Worm (Caenorhabditis elegans) whole organism, L1 larva: ENCODE results near the gene lron-12.
A peak's percentile ranks its signal among the peaks of the same experiment; 100 is the strongest.

ENCODE experiments used
- C04F5.9 ChIP-seq: sonication (generic microtip); optimal IDR thresholded peaks from 2 replicates; lab custom pipeline; 2016; ENCODE audit warnings: missing genetic modification characterization, missing compliant biosample characterization
- C16A3.4 ChIP-seq: fragments of 150-350 bp; optimal IDR thresholded peaks from 2 replicates; lab custom pipeline; 2014; ENCODE audit warnings: missing biosample characterization, missing genetic modification characterization
- F16B12.6 ChIP-seq: fragments of 150-350 bp; optimal IDR thresholded peaks from 2 replicates; lab custom pipeline; 2014; ENCODE audit warnings: missing biosample characterization, missing genetic modification characterization
- alr-1 ChIP-seq: fragments of 200-800 bp; sonication (Bioruptor generic); optimal IDR thresholded peaks from 2 replicates; lab custom pipeline; 2018; ENCODE audit warnings: borderline replicate concordance, mild to moderate bottlenecking, missing genetic modification characterization, missing compliant biosample characterization
- blmp-1 ChIP-seq: fragments of 150-350 bp; optimal IDR thresholded peaks from 2 replicates; lab custom pipeline; 2014; ENCODE audit warnings: missing biosample characterization, missing genetic modification characterization
- ceh-63 ChIP-seq: fragments of 200-800 bp; sonication (Bioruptor generic); optimal IDR thresholded peaks from 2 replicates; lab custom pipeline; 2018; ENCODE audit warnings: mild to moderate bottlenecking, missing genetic modification characterization, missing compliant biosample characterization
- ceh-8 ChIP-seq: fragments of 200-800 bp; sonication (Bioruptor generic); optimal IDR thresholded peaks from 2 replicates; lab custom pipeline; 2018; ENCODE audit warnings: mild to moderate bottlenecking, missing genetic modification characterization, moderate library complexity, missing compliant biosample characterization
- ceh-82 ChIP-seq, 3 experiments: fragments of 150-350 bp in 1 of 3; sonication (generic microtip) in 2 of 3; optimal IDR thresholded peaks; 2 replicates each; lab custom pipeline; 2014 to 2017; ENCODE audit warnings: missing biosample characterization in 3 of 3, missing genetic modification characterization in 3 of 3
- ceh-90 ChIP-seq: sonication (generic microtip); optimal IDR thresholded peaks from 2 replicates; lab custom pipeline; 2016; ENCODE audit warnings: missing genetic modification characterization, missing compliant biosample characterization
- dpl-1 ChIP-seq, 3 experiments: fragments of 150-350 bp in 2 of 3; sonication (generic microtip) in 1 of 3; optimal IDR thresholded peaks; 2 replicates each; lab custom pipeline; 2014 to 2017; ENCODE audit warnings: missing biosample characterization in 3 of 3, missing genetic modification characterization in 3 of 3, missing genetic modification reagents in 3 of 3
- dsc-1 ChIP-seq: sonication (generic microtip); optimal IDR thresholded peaks from 2 replicates; lab custom pipeline; 2016; ENCODE audit warnings: mild to moderate bottlenecking, missing genetic modification characterization, missing compliant biosample characterization
- efl-1 ChIP-seq, 4 experiments: fragments of 150-350 bp; optimal IDR thresholded peaks in 3 of 4; peaks in 1 of 4; 1 replicate in 1 of 4; 2 replicates in 3 of 4; lab custom pipeline; 2014; ENCODE audit warnings: missing biosample characterization in 2 of 4, missing genetic modification characterization in 2 of 4, missing genetic modification reagents in 2 of 4
- egl-13 ChIP-seq: sonication (generic microtip); optimal IDR thresholded peaks from 2 replicates; lab custom pipeline; 2016; ENCODE audit warnings: missing genotype, missing genetic modification reagents, missing genetic modification characterization, missing compliant biosample characterization
- elt-3 ChIP-seq, 6 experiments: fragments of 150-350 bp in 1 of 6; sonication (generic microtip); optimal IDR thresholded peaks; 2 replicates each; lab custom pipeline; 2017 to 2018; ENCODE audit warnings: missing biosample characterization in 6 of 6, missing genetic modification characterization in 6 of 6, inconsistent platforms in 1 of 6
- fkh-10 ChIP-seq: sonication (generic microtip); optimal IDR thresholded peaks from 2 replicates; lab custom pipeline; 2017; ENCODE audit warnings: missing biosample characterization, missing genetic modification reagents, missing genetic modification characterization
- fkh-4 ChIP-seq: sonication (generic microtip); optimal IDR thresholded peaks from 2 replicates; lab custom pipeline; 2016; ENCODE audit warnings: missing compliant biosample characterization, missing genetic modification characterization, borderline replicate concordance
- fkh-8 ChIP-seq: sonication (generic microtip); optimal IDR thresholded peaks from 2 replicates; lab custom pipeline; 2016; ENCODE audit warnings: mild to moderate bottlenecking, missing genetic modification characterization, missing compliant biosample characterization
- fos-1 ChIP-seq: fragments of 150-350 bp; optimal IDR thresholded peaks from 2 replicates; lab custom pipeline; 2014; ENCODE audit warnings: missing biosample characterization, missing genetic modification characterization
- grh-1 ChIP-seq: fragments of 200-800 bp; sonication (Bioruptor generic); IDR thresholded peaks from 2 replicates; pipeline ENCODE4 v1.3.6; 2022; ENCODE audit warnings: missing genetic modification reagents, missing genetic modification characterization, missing compliant biosample characterization
- hpl-2 ChIP-seq: fragments of 150-350 bp; optimal IDR thresholded peaks from 2 replicates; lab custom pipeline; 2014; ENCODE audit warnings: missing biosample characterization, missing genetic modification reagents, missing genetic modification characterization
- irx-1 ChIP-seq: sonication (generic microtip); optimal IDR thresholded peaks from 2 replicates; lab custom pipeline; 2016; ENCODE audit warnings: missing genetic modification characterization, missing compliant biosample characterization
- lin-13 ChIP-seq: fragments of 150-350 bp; optimal IDR thresholded peaks from 2 replicates; lab custom pipeline; 2014; ENCODE audit warnings: missing biosample characterization, missing genetic modification reagents, missing genetic modification characterization
- lin-35 ChIP-seq, 2 experiments: fragments of 150-350 bp; optimal IDR thresholded peaks; 2 replicates each; lab custom pipeline; 2014; ENCODE audit warnings: missing biosample characterization in 2 of 2, missing genetic modification characterization in 2 of 2, missing genetic modification reagents in 2 of 2
- lin-39 ChIP-seq: fragments of 150-350 bp; optimal IDR thresholded peaks from 2 replicates; lab custom pipeline; 2014; ENCODE audit warnings: missing biosample characterization, missing genetic modification reagents, missing genetic modification characterization
- lir-3 ChIP-seq: sonication (generic microtip); optimal IDR thresholded peaks from 2 replicates; lab custom pipeline; 2016; ENCODE audit warnings: mild to moderate bottlenecking, missing genetic modification characterization, moderate library complexity, missing compliant biosample characterization; ENCODE audit not compliant: poor library complexity
- lsy-2 ChIP-seq, 2 experiments: fragments of 150-350 bp; optimal IDR thresholded peaks; 2 replicates each; lab custom pipeline; 2014; ENCODE audit warnings: missing biosample characterization in 2 of 2, missing genetic modification characterization in 2 of 2
- nhr-20 ChIP-seq: sonication (generic microtip); optimal IDR thresholded peaks from 2 replicates; lab custom pipeline; 2016; ENCODE audit warnings: mild to moderate bottlenecking, missing genetic modification characterization, missing compliant biosample characterization
- nhr-71 ChIP-seq: sonication (generic microtip); optimal IDR thresholded peaks from 2 replicates; lab custom pipeline; 2016; ENCODE audit warnings: mild to moderate bottlenecking, missing genetic modification characterization, moderate library complexity, missing compliant biosample characterization
- nhr-84 ChIP-seq: sonication (generic microtip); optimal IDR thresholded peaks from 2 replicates; lab custom pipeline; 2017; ENCODE audit warnings: missing biosample characterization, missing genetic modification characterization
- nhr-85 ChIP-seq: sonication (generic microtip); peaks from one replicate; lab custom pipeline; 2016; ENCODE audit warnings: missing genetic modification characterization, inconsistent platforms, missing compliant biosample characterization
- nhr-90 ChIP-seq: sonication (generic microtip); optimal IDR thresholded peaks from 2 replicates; lab custom pipeline; 2016; ENCODE audit warnings: mild to moderate bottlenecking, missing genetic modification characterization, missing compliant biosample characterization; ENCODE audit not compliant: poor library complexity
- pag-3 ChIP-seq: sonication (generic microtip); optimal IDR thresholded peaks from 2 replicates; lab custom pipeline; 2017; ENCODE audit warnings: missing genetic modification characterization, mild to moderate bottlenecking, missing compliant biosample characterization, antibody characterized with exemption, borderline replicate concordance; ENCODE audit not compliant: insufficient read depth
- pax-3 ChIP-seq: fragments of 200-800 bp; sonication (Bioruptor generic); optimal IDR thresholded peaks from 2 replicates; lab custom pipeline; 2018; ENCODE audit warnings: mild to moderate bottlenecking, missing genetic modification characterization, moderate library complexity, missing compliant biosample characterization
- rnt-1 ChIP-seq: sonication (generic microtip); optimal IDR thresholded peaks from 2 replicates; lab custom pipeline; 2016; ENCODE audit warnings: mild to moderate bottlenecking, missing genetic modification characterization, moderate library complexity, missing compliant biosample characterization
- skn-1 ChIP-seq: fragments of 150-350 bp; optimal IDR thresholded peaks from 2 replicates; lab custom pipeline; 2014; ENCODE audit warnings: missing biosample characterization, missing genetic modification characterization
- snpc-4 ChIP-seq: fragments of 150-350 bp; optimal IDR thresholded peaks from 2 replicates; lab custom pipeline; 2014; ENCODE audit warnings: missing biosample characterization, missing genetic modification characterization
- swsn-7 ChIP-seq: sonication (generic microtip); optimal IDR thresholded peaks from 2 replicates; lab custom pipeline; 2016; ENCODE audit warnings: missing genetic modification characterization, missing compliant biosample characterization
- tbx-2 ChIP-seq: sonication (generic microtip); optimal IDR thresholded peaks from 2 replicates; lab custom pipeline; 2016; ENCODE audit warnings: missing genetic modification characterization, missing compliant biosample characterization
- tlp-1 ChIP-seq: fragments of 150-350 bp; optimal IDR thresholded peaks from 2 replicates; lab custom pipeline; 2014; ENCODE audit warnings: missing biosample characterization, missing genetic modification characterization
- unc-130 ChIP-seq: fragments of 150-350 bp; optimal IDR thresholded peaks from 2 replicates; lab custom pipeline; 2017; ENCODE audit warnings: missing biosample characterization, missing genetic modification characterization, inconsistent platforms
- unc-86 ChIP-seq: sonication (generic microtip); optimal IDR thresholded peaks from 2 replicates; lab custom pipeline; 2016; ENCODE audit warnings: missing genetic modification characterization, missing compliant biosample characterization
- xbp-1 ChIP-seq: sonication (generic microtip); optimal IDR thresholded peaks from 2 replicates; lab custom pipeline; 2016; ENCODE audit warnings: missing genetic modification characterization, missing compliant biosample characterization
- zag-1 ChIP-seq: fragments of 150-350 bp; optimal IDR thresholded peaks from 2 replicates; lab custom pipeline; 2014; ENCODE audit warnings: missing biosample characterization, missing genetic modification characterization
- ztf-11 ChIP-seq, 2 experiments: sonication (generic microtip); optimal IDR thresholded peaks; 2 replicates each; lab custom pipeline; 2016 to 2017; ENCODE audit warnings: missing genetic modification characterization in 2 of 2, missing biosample characterization in 1 of 2, missing compliant biosample characterization in 1 of 2

The lron-12 gene

DNA sequence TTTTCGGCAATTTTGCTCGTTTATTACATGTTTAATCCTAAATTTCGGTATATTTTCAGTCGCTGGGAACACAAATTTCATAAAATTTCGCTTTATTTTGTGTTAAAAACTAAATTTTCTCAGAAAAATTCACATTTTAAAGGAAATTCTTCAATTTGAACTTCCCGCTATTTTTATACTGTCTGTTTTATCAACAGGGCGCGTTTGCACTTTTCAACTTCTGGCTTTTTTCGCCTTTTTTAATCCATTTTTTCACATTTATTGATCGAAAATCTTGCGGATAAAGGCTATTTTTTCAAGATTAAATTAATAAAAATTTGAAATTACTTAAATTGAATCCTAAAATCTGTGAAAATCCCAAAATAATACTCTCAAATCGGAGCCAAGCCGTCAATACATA lies 33.9 kb upstream of the lron-12 start (continued):
- TF ChIP-seq C04F5.9 (tag; lab: Kevin White, UChicago) (peak; percentile 26), fkh-10 (GFP tag; lab: Kevin White, UChicago) (no peak), nhr-20 (tag; lab: Kevin White, UChicago) (peak; percentile 42), swsn-7 (tag; lab: Kevin White, UChicago) (peak; percentile 37), rnt-1 (tag; lab: Kevin White, UChicago) (peak; percentile 59), elt-3 (tag; optimal IDR thresholded peaks at IDR 0.05; lab: Kevin White, UChicago) (peak in 1 of 6 experiments; percentile 29), dsc-1 (tag; lab: Kevin White, UChicago) (peak; percentile 42), lin-39 (tag; lab: Kevin White, UChicago) (peak; percentile 65), lin-13 (GFP tag; lab: Kevin White, UChicago) (peak; percentile 34), alr-1 (tag; lab: Kevin White, UChicago) (no peak), tlp-1 (tag; lab: Kevin White, UChicago) (no peak), nhr-71 (peak; percentile 62), nhr-85 (tag; lab: Kevin White, UChicago) (peak; percentile 60), ceh-90 (tag; lab: Kevin White, UChicago) (no peak), snpc-4 (tag; lab: Kevin White, UChicago) (peak; percentile 25), fos-1 (tag; lab: Kevin White, UChicago) (peak; percentile 32), unc-86 (peak; percentile 27), efl-1 (optimal IDR thresholded peaks at IDR 0.05; lab: Kevin White, UChicago) (peak; percentile 96 to 98), efl-1 (GFP tag; optimal IDR thresholded peaks at IDR 0.05 in 1 of 2; lab: Kevin White, UChicago) (peak; percentile 96 to 99), dpl-1 (GFP tag; optimal IDR thresholded peaks at IDR 0.05; lab: Kevin White, UChicago) (peak; percentile 94 to 97 (median 95)), zag-1 (tag; lab: Kevin White, UChicago) (no peak), lin-35 (GFP tag; optimal IDR thresholded peaks at IDR 0.05; lab: Kevin White, UChicago) (peak; percentile 96 to 97), irx-1 (peak; percentile 10), F16B12.6 (peak; percentile 31), egl-13 (no peak), unc-130 (tag; lab: Kevin White, UChicago) (no peak), lsy-2 (tag; optimal IDR thresholded peaks at IDR 0.05; lab: Kevin White, UChicago) (peak; percentile 70 to 89), ceh-8 (GFP tag; lab: Kevin White, UChicago) (no peak), fkh-8 (peak; percentile 27), xbp-1 (tag; lab: Kevin White, UChicago) (peak; percentile 51), tbx-2 (tag; lab: Kevin White, UChicago) (peak; percentile 51), C16A3.4 (tag; lab: Kevin White, UChicago) (peak; percentile 44), ztf-11 (tag; optimal IDR thresholded peaks at IDR 0.05; lab: Kevin White, UChicago) (no peak), nhr-84 (tag; lab: Kevin White, UChicago) (no peak), fkh-4 (tag; lab: Kevin White, UChicago) (no peak), grh-1 (GFP tag; lab: Robert Waterston, UW) (no peak), ceh-82 (tag; optimal IDR thresholded peaks at IDR 0.05; lab: Kevin White, UChicago) (peak; percentile 0 to 63 (median 22)), ceh-63 (GFP tag; lab: Kevin White, UChicago) (no peak), pax-3 (no peak), hpl-2 (GFP tag; lab: Kevin White, UChicago) (no peak), pag-3 (no peak), lir-3 (tag; lab: Kevin White, UChicago) (no peak), blmp-1 (tag; lab: Kevin White, UChicago) (peak; percentile 41), nhr-90 (no peak), skn-1 (tag; lab: Kevin White, UChicago) (peak; percentile 80)
